Fruit fly (Drosophila melanogaster) whole organism, embryonic: ENCODE results near the gene CenB1A.

Source experiments
- BEAF-32 ChIP-seq: fragments of 200-800 bp; sonication (Bioruptor generic); optimal IDR thresholded peaks from 3 replicates; lab custom pipeline; 2017; ENCODE audit warnings: missing biosample characterization, missing genetic modification characterization, mild to moderate bottlenecking, moderate library complexity, missing genetic modification reagents
- CG1024 ChIP-seq: fragments of 200-800 bp; sonication (Bioruptor generic); IDR thresholded peaks from 2 replicates; pipeline ENCODE4 v1.3.6; 2022; ENCODE audit warnings: missing biosample characterization, missing genetic modification characterization
- CG10267 ChIP-seq: fragments of 200-800 bp; sonication (Bioruptor generic); optimal IDR thresholded peaks from 2 replicates; lab custom pipeline; 2018; ENCODE audit warnings: missing biosample characterization, mild to moderate bottlenecking, missing genetic modification characterization, moderate library complexity
- CG11247 ChIP-seq: fragments of 200-800 bp; sonication (Bioruptor generic); IDR thresholded peaks from 2 replicates; pipeline ENCODE4 v1.3.6; 2022; ENCODE audit warnings: missing biosample characterization, missing genetic modification characterization
- CG13775 ChIP-seq: fragments of 200-800 bp; sonication (Bioruptor generic); optimal IDR thresholded peaks from 3 replicates; lab custom pipeline; 2017; ENCODE audit warnings: missing biosample characterization, mild to moderate bottlenecking, missing genetic modification characterization
- CG13894 ChIP-seq: fragments of 200-800 bp; sonication (Bioruptor generic); optimal IDR thresholded peaks from 3 replicates; lab custom pipeline; 2018; ENCODE audit warnings: missing biosample characterization, mild to moderate bottlenecking, missing genetic modification characterization, moderate library complexity
- CG14050 ChIP-seq: fragments of 200-800 bp; sonication (Bioruptor generic); IDR thresholded peaks from 3 replicates; pipeline ENCODE4 v1.3.6; 2022; ENCODE audit warnings: missing biosample characterization, missing genetic modification characterization
- CG14860 ChIP-seq: fragments of 200-800 bp; sonication (Bioruptor generic); IDR thresholded peaks from 3 replicates; pipeline ENCODE4 v1.3.6; 2022; ENCODE audit warnings: missing biosample characterization, missing genetic modification characterization; ENCODE audit not compliant: partially characterized antibody
- CG15011 ChIP-seq: fragments of 200-800 bp; sonication (Bioruptor generic); optimal IDR thresholded peaks from 3 replicates; lab custom pipeline; 2018; ENCODE audit warnings: missing biosample characterization, mild to moderate bottlenecking, missing genetic modification characterization
- CG15696 ChIP-seq: fragments of 200-800 bp; sonication (Bioruptor generic); optimal IDR thresholded peaks from 2 replicates; lab custom pipeline; 2019; ENCODE audit warnings: missing biosample characterization, mild to moderate bottlenecking, missing genetic modification characterization, moderate library complexity
- CG16863 ChIP-seq: fragments of 200-800 bp; sonication (Bioruptor generic); optimal IDR thresholded peaks from 3 replicates; lab custom pipeline; 2016; ENCODE audit warnings: missing biosample characterization, missing genetic modification characterization
- CG34376 ChIP-seq: fragments of 200-800 bp; sonication (Bioruptor generic); optimal IDR thresholded peaks from 2 replicates; lab custom pipeline; 2018; ENCODE audit warnings: missing biosample characterization, mild to moderate bottlenecking, missing genetic modification characterization
- CG5180 ChIP-seq: fragments of 200-800 bp; sonication (Bioruptor generic); optimal IDR thresholded peaks from 3 replicates; lab custom pipeline; 2017; ENCODE audit warnings: missing biosample characterization, missing genetic modification characterization, mild to moderate bottlenecking, moderate library complexity, missing genetic modification reagents
- CG5953 ChIP-seq: fragments of 200-800 bp; sonication (Bioruptor generic); IDR thresholded peaks from 2 replicates; pipeline ENCODE4 v1.3.6; 2022; ENCODE audit warnings: missing biosample characterization, missing genetic modification characterization
- CG6272 ChIP-seq: fragments of 200-800 bp; sonication (Bioruptor generic); IDR thresholded peaks from 2 replicates; pipeline ENCODE4 v1.3.6; 2022; ENCODE audit warnings: missing biosample characterization, missing genetic modification characterization
- CG6813 ChIP-seq: fragments of 200-800 bp; sonication (Bioruptor generic); optimal IDR thresholded peaks from 2 replicates; lab custom pipeline; 2017; ENCODE audit warnings: missing biosample characterization, missing genetic modification characterization, mild to moderate bottlenecking, moderate library complexity, missing genetic modification reagents
- CG9932 ChIP-seq: fragments of 200-800 bp; sonication (Bioruptor generic); IDR thresholded peaks from 2 replicates; pipeline ENCODE4 v1.3.6; 2022; ENCODE audit warnings: missing biosample characterization, missing genetic modification characterization
- Camta ChIP-seq: fragments of 200-800 bp; sonication (Bioruptor generic); optimal IDR thresholded peaks from 2 replicates; lab custom pipeline; 2016; ENCODE audit warnings: missing biosample characterization, missing genetic modification characterization
- Doc2 ChIP-seq: fragments of 200-800 bp; sonication (Bioruptor generic); IDR thresholded peaks from 2 replicates; pipeline ENCODE4 v1.3.6; 2022; ENCODE audit warnings: missing biosample characterization, missing genetic modification characterization
- E2f2 ChIP-seq: fragments of 200-800 bp; sonication (Bioruptor generic); IDR thresholded peaks from 2 replicates; pipeline ENCODE4 v1.3.6; 2022; ENCODE audit warnings: missing biosample characterization, missing genetic modification characterization
- Fer1 ChIP-seq: fragments of 200-800 bp; sonication (Bioruptor generic); optimal IDR thresholded peaks from 2 replicates; lab custom pipeline; 2017; ENCODE audit warnings: missing biosample characterization, mild to moderate bottlenecking, missing genetic modification characterization
- Fer3 ChIP-seq: fragments of 200-800 bp; sonication (Bioruptor generic); optimal IDR thresholded peaks from 2 replicates; lab custom pipeline; 2018; ENCODE audit warnings: missing biosample characterization, mild to moderate bottlenecking, missing genetic modification characterization, moderate library complexity
- HLH3B ChIP-seq: fragments of 200-800 bp; sonication (Bioruptor generic); IDR thresholded peaks from 2 replicates; pipeline ENCODE4 v1.3.6; 2022; ENCODE audit warnings: missing biosample characterization, missing genetic modification characterization
- HmgD ChIP-seq: fragments of 200-800 bp; sonication (Bioruptor generic); optimal IDR thresholded peaks from 3 replicates; lab custom pipeline; 2016; ENCODE audit warnings: missing biosample characterization, missing genetic modification characterization
- Hr51 ChIP-seq, 2 experiments: fragments of 200-800 bp; sonication (Bioruptor generic); optimal IDR thresholded peaks; 2 replicates in 1 of 2; 3 replicates in 1 of 2; lab custom pipeline; 2016 to 2018; ENCODE audit warnings: missing biosample characterization in 2 of 2, missing genetic modification characterization in 2 of 2, mild to moderate bottlenecking in 1 of 2, moderate library complexity in 1 of 2
- Med ChIP-seq: fragments of 200-800 bp; sonication (Bioruptor generic); peaks from one replicate; lab custom pipeline; 2016; ENCODE audit warnings: missing biosample characterization, missing genetic modification characterization, mild to moderate bottlenecking, inconsistent platforms, moderate library complexity
- Meics ChIP-seq: fragments of 200-800 bp; sonication (Bioruptor generic); optimal IDR thresholded peaks from 2 replicates; lab custom pipeline; 2017; ENCODE audit warnings: missing biosample characterization, mild to moderate bottlenecking, missing genetic modification characterization
- PHDP ChIP-seq: fragments of 200-800 bp; sonication (Bioruptor generic); optimal IDR thresholded peaks from 3 replicates; lab custom pipeline; 2018; ENCODE audit warnings: missing biosample characterization, mild to moderate bottlenecking, missing genetic modification characterization, moderate library complexity
- Pdp1 ChIP-seq, 2 experiments: fragments of 200-800 bp; sonication (Bioruptor generic); optimal IDR thresholded peaks; 3 replicates each; lab custom pipeline; 2016; ENCODE audit warnings: missing biosample characterization in 2 of 2, missing genetic modification characterization in 2 of 2, mild to moderate bottlenecking in 1 of 2, moderate library complexity in 1 of 2
- YL-1 ChIP-seq: fragments of 200-800 bp; sonication (Bioruptor generic); optimal IDR thresholded peaks from 3 replicates; lab custom pipeline; 2017; ENCODE audit warnings: missing biosample characterization, mild to moderate bottlenecking, missing genetic modification characterization
- bcd ChIP-seq: fragments of 200-800 bp; sonication (Bioruptor generic); optimal IDR thresholded peaks from 2 replicates; lab custom pipeline; 2017; ENCODE audit warnings: missing biosample characterization, mild to moderate bottlenecking, missing genetic modification characterization
- cad ChIP-seq: fragments of >200 bp; optimal IDR thresholded peaks from 2 replicates; lab custom pipeline; 2017; ENCODE audit warnings: missing biosample characterization, missing genetic modification characterization
- cas ChIP-seq: fragments of 200-800 bp; sonication (Bioruptor generic); IDR thresholded peaks from 2 replicates; pipeline ENCODE4 v1.3.6; 2022; ENCODE audit warnings: missing biosample characterization, missing genetic modification characterization
- cato ChIP-seq: fragments of 200-800 bp; sonication (Bioruptor generic); optimal IDR thresholded peaks from 2 replicates; lab custom pipeline; 2016; ENCODE audit warnings: missing biosample characterization, missing genetic modification characterization, borderline replicate concordance
- caup ChIP-seq: fragments of 200-800 bp; sonication (Bioruptor generic); optimal IDR thresholded peaks from 3 replicates; lab custom pipeline; 2017; ENCODE audit warnings: missing biosample characterization, mild to moderate bottlenecking, missing genetic modification characterization, moderate library complexity; ENCODE audit not compliant: severe bottlenecking
- dimm ChIP-seq: fragments of 200-800 bp; sonication (Bioruptor generic); IDR thresholded peaks from 2 replicates; pipeline ENCODE4 v1.3.6; 2022; ENCODE audit warnings: missing biosample characterization, missing genetic modification characterization
- dmrt99B ChIP-seq: fragments of 200-800 bp; sonication (Bioruptor generic); optimal IDR thresholded peaks from 2 replicates; lab custom pipeline; 2018; ENCODE audit warnings: missing biosample characterization, mild to moderate bottlenecking, missing genetic modification characterization, moderate library complexity
- fd96Cb ChIP-seq: fragments of 200-800 bp; sonication (Bioruptor generic); optimal IDR thresholded peaks from 2 replicates; lab custom pipeline; 2018; ENCODE audit warnings: missing biosample characterization, mild to moderate bottlenecking, missing genetic modification characterization, moderate library complexity
- jigr1 ChIP-seq: fragments of 200-800 bp; sonication (Bioruptor generic); IDR thresholded peaks from 3 replicates; pipeline ENCODE4 v1.3.6; 2022; ENCODE audit warnings: missing biosample characterization, missing genetic modification characterization
- jing ChIP-seq: fragments of 200-800 bp; sonication (Bioruptor generic); optimal IDR thresholded peaks from 2 replicates; lab custom pipeline; 2018; ENCODE audit warnings: missing biosample characterization, mild to moderate bottlenecking, missing genetic modification characterization
- lola ChIP-seq, 3 experiments: fragments of >200 bp in 2 of 3; fragments of 200-800 bp in 1 of 3; sonication (Bioruptor generic) in 1 of 3; optimal IDR thresholded peaks; 2 replicates each; lab custom pipeline; 2017 to 2019; ENCODE audit warnings: missing biosample characterization in 3 of 3, missing genetic modification characterization in 3 of 3, mild to moderate bottlenecking in 1 of 3, moderate library complexity in 1 of 3
- nom ChIP-seq: fragments of 200-800 bp; sonication (Bioruptor generic); optimal IDR thresholded peaks from 2 replicates; lab custom pipeline; 2017; ENCODE audit warnings: missing biosample characterization, missing genetic modification characterization, mild to moderate bottlenecking, moderate library complexity, missing genetic modification reagents
- pan ChIP-seq, 4 experiments: fragments of >200 bp in 3 of 4; fragments of 200-800 bp in 1 of 4; sonication (Bioruptor generic) in 1 of 4; optimal IDR thresholded peaks in 3 of 4; IDR thresholded peaks in 1 of 4; 2 replicates each; pipeline versions ENCODE4 v1.3.6 to Lab custom; 2017 to 2022; ENCODE audit warnings: missing biosample characterization in 2 of 4, missing genetic modification characterization in 2 of 4, mixed read lengths in 1 of 4
- pum ChIP-seq: fragments of 200-800 bp; sonication (Bioruptor generic); optimal IDR thresholded peaks from 2 replicates; lab custom pipeline; 2016; ENCODE audit warnings: missing biosample characterization, missing genetic modification characterization
- slou ChIP-seq: fragments of 200-800 bp; sonication (Bioruptor generic); optimal IDR thresholded peaks from 3 replicates; lab custom pipeline; 2016; ENCODE audit warnings: missing biosample characterization, missing genetic modification characterization
- tgo ChIP-seq: fragments of 200-800 bp; sonication (Bioruptor generic); IDR thresholded peaks from 3 replicates; pipeline ENCODE4 v1.3.6; 2022; ENCODE audit warnings: missing biosample characterization, missing genetic modification characterization
- trh ChIP-seq: fragments of 200-800 bp; sonication (Bioruptor generic); optimal IDR thresholded peaks from 2 replicates; lab custom pipeline; 2016; ENCODE audit warnings: missing biosample characterization, missing genetic modification characterization
- unc-4 ChIP-seq: fragments of 200-800 bp; sonication (Bioruptor generic); IDR thresholded peaks from 2 replicates; pipeline ENCODE4 v1.3.6; 2022; ENCODE audit warnings: missing biosample characterization, missing genetic modification characterization; ENCODE audit not compliant: partially characterized antibody
- vvl ChIP-seq: fragments of 200-800 bp; sonication (Bioruptor generic); IDR thresholded peaks from 2 replicates; pipeline ENCODE4 v1.3.6; 2022; ENCODE audit warnings: missing biosample characterization, missing genetic modification characterization

Gene CenB1A

DNA sequence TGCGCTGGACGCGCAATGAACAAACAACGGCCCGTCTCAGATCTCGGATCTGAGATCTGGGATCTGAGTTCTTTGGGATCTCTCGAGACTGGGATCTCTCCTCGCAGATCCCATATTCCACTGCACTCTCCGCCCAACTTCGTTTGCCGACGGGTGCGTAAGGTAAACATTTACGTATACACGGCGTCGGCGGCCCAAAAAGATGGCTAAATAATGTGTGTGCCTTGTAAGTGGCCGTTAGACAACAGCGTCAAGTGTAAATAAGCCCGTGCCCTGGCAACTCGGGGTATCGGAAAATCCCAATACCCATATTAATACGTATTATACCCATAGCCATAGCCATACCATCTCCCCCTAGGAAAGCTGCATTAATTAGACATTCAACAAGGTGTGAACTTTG, 16.5 kb downstream of the CenB1A start (continued):
- TF ChIP-seq dmrt99B = peak; percentile 3
- no peak for TF ChIP-seq CG10267 (tag; lab: Kevin White, UChicago)
- TF ChIP-seq CG13775 (GFP tag; lab: Kevin White, UChicago) = no peak
- TF ChIP-seq trh (GFP tag; lab: Kevin White, UChicago) = no peak
- no peak for TF ChIP-seq Camta (GFP tag; lab: Kevin White, UChicago)
- peak; percentile 60 for TF ChIP-seq CG15696 (tag; lab: Kevin White, UChicago)
- TF ChIP-seq dimm (GFP tag; lab: Robert Waterston, UW) = no peak
- TF ChIP-seq CG5180 (GFP tag; lab: Kevin White, UChicago) = peak; percentile 34
- peak; percentile 27; the same call in 1 of the 2 replicates for TF ChIP-seq vvl (GFP tag; lab: Robert Waterston, UW)
- no peak for TF ChIP-seq BEAF-32 (GFP tag; lab: Kevin White, UChicago)
- no peak for TF ChIP-seq slou (GFP tag; lab: Kevin White, UChicago)
- TF ChIP-seq CG1024 (GFP tag; lab: Robert Waterston, UW) = no peak
- TF ChIP-seq fd96Cb (tag; lab: Kevin White, UChicago) = no peak
- no peak for TF ChIP-seq PHDP (tag; lab: Kevin White, UChicago)
- no peak for TF ChIP-seq nom (GFP tag; lab: Kevin White, UChicago)
- TF ChIP-seq CG9932 (GFP tag; lab: Robert Waterston, UW) = no peak
- TF ChIP-seq CG6272 (GFP tag; lab: Robert Waterston, UW) = no peak
- TF ChIP-seq Meics = no peak
- TF ChIP-seq Pdp1 (GFP tag; optimal IDR thresholded peaks at IDR 0.05; lab: Kevin White, UChicago) = peak in 1 of 2 experiments; percentile 6
- TF ChIP-seq cas (GFP tag; lab: Robert Waterston, UW) = no peak
- no peak for TF ChIP-seq Fer3 (tag; lab: Kevin White, UChicago)
- TF ChIP-seq HLH3B (GFP tag; lab: Robert Waterston, UW) = 0 out of 2 replicates have a peak, but pooled peaks have one; percentile 14
- TF ChIP-seq CG16863 (GFP tag; lab: Kevin White, UChicago) = no peak
- TF ChIP-seq Hr51 (GFP tag; optimal IDR thresholded peaks at IDR 0.05; lab: Kevin White, UChicago) = no peak
- TF ChIP-seq lola (GFP tag; optimal IDR thresholded peaks at IDR 0.05; lab: Kevin White, UChicago) = no peak
- TF ChIP-seq CG14860 (GFP tag; lab: Robert Waterston, UW) = no peak
- no peak for TF ChIP-seq jing (GFP tag; lab: Kevin White, UChicago)
- TF ChIP-seq unc-4 (GFP tag; lab: Robert Waterston, UW) = no peak
- TF ChIP-seq pan (optimal IDR thresholded peaks at IDR 0.05; lab: Kevin White, UChicago) = no peak
- TF ChIP-seq pan (GFP tag; optimal IDR thresholded peaks at IDR 0.05 in 1 of 2, IDR thresholded peaks at IDR 0.05 in 1 of 2) = peak in 1 of 2 experiments; percentile 9
- no peak for TF ChIP-seq CG14050 (GFP tag; lab: Robert Waterston, UW)
- TF ChIP-seq CG6813 (GFP tag; lab: Kevin White, UChicago) = peak; percentile 52
- no peak for TF ChIP-seq YL-1 (GFP tag; lab: Kevin White, UChicago)
- TF ChIP-seq CG13894 (tag; lab: Kevin White, UChicago) = no peak
- no peak for TF ChIP-seq Fer1
- no peak for TF ChIP-seq cato (GFP tag; lab: Kevin White, UChicago)
- TF ChIP-seq CG11247 (GFP tag; lab: Robert Waterston, UW) = no peak
- TF ChIP-seq pum = no peak
- TF ChIP-seq HmgD (GFP tag; lab: Kevin White, UChicago) = no peak
- TF ChIP-seq CG34376 = no peak
- no peak for TF ChIP-seq E2f2 (GFP tag; lab: Robert Waterston, UW)
- no peak for TF ChIP-seq cad (GFP tag; lab: Kevin White, UChicago)
- TF ChIP-seq CG5953 (GFP tag; lab: Robert Waterston, UW) = 0 out of 2 replicates have a peak, but pooled peaks have one; percentile 7
- TF ChIP-seq Doc2 (GFP tag; lab: Robert Waterston, UW) = no peak
- TF ChIP-seq bcd (GFP tag; lab: Kevin White, UChicago) = no peak
- TF ChIP-seq jigr1 = no peak
- peak; percentile 54 for TF ChIP-seq Med
- no peak for TF ChIP-seq caup (GFP tag; lab: Kevin White, UChicago)
- no peak for TF ChIP-seq tgo (GFP tag; lab: Robert Waterston, UW)
- TF ChIP-seq CG15011 = no peak
